Worm (Caenorhabditis elegans) whole organism, mixed stage, embryonic: ENCODE data around the gene W08G11.1.
"Not testable (repeated sequence)": the region's sequence is repeated elsewhere in the genome, so short reads cannot be mapped to it uniquely, and the experiment has no call there.

Source experiments
- M03D4.4 ChIP-seq: sonication (generic microtip); optimal IDR thresholded peaks from 2 replicates; lab custom pipeline; 2017; ENCODE audit warnings: mild to moderate bottlenecking, missing genetic modification characterization, missing compliant biosample characterization
- ceh-39 ChIP-seq: fragments of 150-350 bp; optimal IDR thresholded peaks from 2 replicates; lab custom pipeline; 2014; ENCODE audit warnings: missing biosample characterization, missing genetic modification characterization
- ces-1 ChIP-seq: fragments of 150-350 bp; optimal IDR thresholded peaks from 2 replicates; lab custom pipeline; 2014; ENCODE audit warnings: missing biosample characterization, missing genetic modification reagents, missing genetic modification characterization
- drap-1 ChIP-seq: fragments of 200-800 bp; sonication (Bioruptor generic); optimal IDR thresholded peaks from 3 replicates; lab custom pipeline; 2018; ENCODE audit warnings: mild to moderate bottlenecking, missing genetic modification characterization, missing compliant biosample characterization
- ham-2 ChIP-seq: fragments of 200-800 bp; sonication (Bioruptor generic); optimal IDR thresholded peaks from 2 replicates; lab custom pipeline; 2018; ENCODE audit warnings: mild to moderate bottlenecking, missing genetic modification characterization, missing compliant biosample characterization
- hlh-1 ChIP-seq: fragments of 150-350 bp; optimal IDR thresholded peaks from 2 replicates; lab custom pipeline; 2014; ENCODE audit warnings: missing biosample characterization, missing genetic modification reagents, missing genetic modification characterization
- lin-32 ChIP-seq: fragments of 200-800 bp; sonication (Bioruptor generic); optimal IDR thresholded peaks from 2 replicates; lab custom pipeline; 2018; ENCODE audit warnings: mild to moderate bottlenecking, missing genetic modification characterization, missing compliant biosample characterization
- lsy-2 ChIP-seq: fragments of 150-350 bp; optimal IDR thresholded peaks from 2 replicates; lab custom pipeline; 2014; ENCODE audit warnings: missing biosample characterization, missing genetic modification characterization
- nhr-12 ChIP-seq: fragments of 150-350 bp; optimal IDR thresholded peaks from 2 replicates; lab custom pipeline; 2014; ENCODE audit warnings: missing biosample characterization, missing genetic modification characterization
- nhr-76 ChIP-seq: sonication (generic microtip); optimal IDR thresholded peaks from 2 replicates; lab custom pipeline; 2017; ENCODE audit warnings: missing biosample characterization, missing genetic modification characterization
- snpc-4 ChIP-seq: fragments of 150-350 bp; optimal IDR thresholded peaks from 2 replicates; lab custom pipeline; 2014; ENCODE audit warnings: missing biosample characterization, missing genetic modification characterization
- unc-120 ChIP-seq: sonication (generic microtip); optimal IDR thresholded peaks from 2 replicates; lab custom pipeline; 2017; ENCODE audit warnings: missing genetic modification characterization, missing compliant biosample characterization; ENCODE audit not compliant: poor library complexity, severe bottlenecking
- ztf-11 ChIP-seq: fragments of 150-350 bp; optimal IDR thresholded peaks from 2 replicates; lab custom pipeline; 2014; ENCODE audit warnings: missing biosample characterization, missing genetic modification characterization

- not testable (repeated sequence) for TF ChIP-seq unc-120 (tag; lab: Kevin White, UChicago); ham-2; nhr-12 (tag; lab: Kevin White, UChicago); ceh-39 (tag; lab: Kevin White, UChicago); ces-1 (GFP tag; lab: Kevin White, UChicago); drap-1; ztf-11 (tag; lab: Kevin White, UChicago); lsy-2 (tag; lab: Kevin White, UChicago); M03D4.4 (tag; lab: Kevin White, UChicago); lin-32; nhr-76; snpc-4; hlh-1 (tag; lab: Kevin White, UChicago)
Measured at ce11 chrV:16338287-16339092, 8.4 kb upstream of the W08G11.1 start, which contains the start of gene slc-9B.2.
